Worm (Caenorhabditis elegans) whole organism, early embryonic: ENCODE data around the gene srx-21.

Experiments used
- F13C5.2 ChIP-seq: sonication (generic microtip); optimal IDR thresholded peaks from 2 replicates; lab custom pipeline; 2017; ENCODE audit warnings: mild to moderate bottlenecking, missing genetic modification characterization, inconsistent platforms, missing compliant biosample characterization
- aly-1 ChIP-seq: sonication (generic microtip); optimal IDR thresholded peaks from 2 replicates; lab custom pipeline; 2016; ENCODE audit warnings: missing genetic modification characterization, missing compliant biosample characterization
- ama-1 ChIP-seq: fragments of 150-350 bp; optimal IDR thresholded peaks from 2 replicates; lab custom pipeline; 2014
- flt-1 ChIP-seq: fragments of 200-800 bp; sonication (Bioruptor generic); IDR thresholded peaks from 2 replicates; pipeline ENCODE4 v1.3.6; 2022; ENCODE audit warnings: missing genetic modification characterization, missing compliant biosample characterization
- hmbx-1 ChIP-seq: sonication (generic microtip); optimal IDR thresholded peaks from 2 replicates; lab custom pipeline; 2016; ENCODE audit warnings: mild to moderate bottlenecking, missing genetic modification characterization, missing compliant biosample characterization
- hnd-1 ChIP-seq: sonication (generic microtip); optimal IDR thresholded peaks from 2 replicates; lab custom pipeline; 2016; ENCODE audit warnings: missing genetic modification characterization, missing compliant biosample characterization
- sea-1 ChIP-seq: fragments of 200-800 bp; sonication (Bioruptor generic); conservative IDR thresholded peaks from 2 replicates; pipeline ENCODE4 v1.3.6; 2022; ENCODE audit warnings: missing genetic modification characterization, missing compliant biosample characterization
- tbx-11 ChIP-seq: fragments of 200-800 bp; sonication (Bioruptor generic); IDR thresholded peaks from 2 replicates; pipeline ENCODE4 v1.3.6; 2022; ENCODE audit warnings: missing genetic modification characterization, missing compliant biosample characterization

ce11 chrV:655823-656222 lies 21.0 kb upstream of the srx-21 start, which contains the start of gene srh-245:
- no peak for TF ChIP-seq tbx-11 (GFP tag; lab: Robert Waterston, UW)
- TF ChIP-seq aly-1 (tag; lab: Kevin White, UChicago): no peak
- TF ChIP-seq flt-1 (GFP tag; lab: Robert Waterston, UW): no peak
- no peak for TF ChIP-seq ama-1
- no peak for TF ChIP-seq hnd-1 (tag; lab: Kevin White, UChicago)
- TF ChIP-seq F13C5.2 (tag; lab: Kevin White, UChicago): no peak
- no peak for TF ChIP-seq hmbx-1 (tag; lab: Kevin White, UChicago)
- TF ChIP-seq sea-1 (GFP tag; lab: Robert Waterston, UW): no peak
